Worm (Caenorhabditis elegans): ENCODE measurements around the gene C05B5.5.

Gene C05B5.5

ce11 chrIII:10006734-10007348 lies 5.7 kb downstream of the C05B5.5 start, which contains the start of gene C05B5.8:
Gene C05B5.8, minus strand, starts transcription at chrIII:10006784.
- TF ChIP-seq ztf-1 (GFP tag; conservative IDR thresholded peaks at IDR 0.05) (no peak), gmeb-1 (tag; optimal IDR thresholded peaks at IDR 0.05) (no peak), nhr-23 (tag; optimal IDR thresholded peaks at IDR 0.05) (no peak), ZK546.5 (tag; optimal IDR thresholded peaks at IDR 0.05) (no peak), lin-39 (tag; optimal IDR thresholded peaks at IDR 0.05) (no peak), unc-39 (tag; optimal IDR thresholded peaks at IDR 0.05) (no peak), blmp-1 (tag; optimal IDR thresholded peaks at IDR 0.05; ENCODE audit: insufficient read depth) (peak; percentile 31), fos-1 (tag; optimal IDR thresholded peaks at IDR 0.05) (peak; percentile 55), unc-62 (GFP tag; optimal IDR thresholded peaks at IDR 0.05) (no peak), unc-55 (GFP tag; optimal IDR thresholded peaks at IDR 0.05) (no peak), crh-2 (tag; optimal IDR thresholded peaks at IDR 0.05) (no peak), elt-1 (tag; optimal IDR thresholded peaks at IDR 0.05) (no peak), lin-13 (GFP tag; optimal IDR thresholded peaks at IDR 0.05) (no peak), aly-2 (tag; optimal IDR thresholded peaks at IDR 0.05) (no peak), Y55F3AM.14 (GFP tag; optimal IDR thresholded peaks at IDR 0.05) (no peak), F13H6.1 (tag; optimal IDR thresholded peaks at IDR 0.05) (no peak), nhr-10 (tag; optimal IDR thresholded peaks at IDR 0.05) (no peak), mdl-1 (tag; optimal IDR thresholded peaks at IDR 0.05) (no peak), sma-3 (GFP tag; optimal IDR thresholded peaks at IDR 0.05) (peak; percentile 76), ceh-16 (tag; optimal IDR thresholded peaks at IDR 0.05) (peak; percentile 6), elt-3 (tag; optimal IDR thresholded peaks at IDR 0.05) (no peak), dmd-4 (tag; optimal IDR thresholded peaks at IDR 0.05) (no peak), sem-4 (tag; optimal IDR thresholded peaks at IDR 0.05) (no peak), egl-27 (tag; optimal IDR thresholded peaks at IDR 0.05) (no peak), zag-1 (tag; optimal IDR thresholded peaks at IDR 0.05) (no peak), ztf-4 (tag; optimal IDR thresholded peaks at IDR 0.05) (no peak), nhr-6 (tag; optimal IDR thresholded peaks at IDR 0.05) (no peak), nhr-21 (tag; optimal IDR thresholded peaks at IDR 0.05) (peak; percentile 46), lsy-2 (tag; optimal IDR thresholded peaks at IDR 0.05) (no peak), ztf-11 (tag; optimal IDR thresholded peaks at IDR 0.05) (no peak), skn-1 (tag; optimal IDR thresholded peaks at IDR 0.05) (no peak), nhr-25 (tag; optimal IDR thresholded peaks at IDR 0.05) (peak; percentile 86), peb-1 (tag; optimal IDR thresholded peaks at IDR 0.05) (no peak), ama-1 (optimal IDR thresholded peaks at IDR 0.05) (no peak), nhr-11 (tag; optimal IDR thresholded peaks at IDR 0.05) (no peak), R02D3.7 (tag; optimal IDR thresholded peaks at IDR 0.05) (no peak), mbf-1 (tag; optimal IDR thresholded peaks at IDR 0.05) (no peak), snpc-4 (tag; optimal IDR thresholded peaks at IDR 0.05) (no peak), C34F6.9 (tag; optimal IDR thresholded peaks at IDR 0.05) (no peak), alr-1 (tag; optimal IDR thresholded peaks at IDR 0.05) (no peak), lin-11 (tag; optimal IDR thresholded peaks at IDR 0.05) (no peak), sma-9 (GFP tag; optimal IDR thresholded peaks at IDR 0.05) (peak; percentile 33), sma-9 (tag; optimal IDR thresholded peaks at IDR 0.05) (no peak), nhr-77 (tag; optimal IDR thresholded peaks at IDR 0.05) (no peak), nhr-129 (tag; optimal IDR thresholded peaks at IDR 0.05) (peak; percentile 54), mab-5 (tag; optimal IDR thresholded peaks at IDR 0.05) (no peak), nhr-12 (tag; optimal IDR thresholded peaks at IDR 0.05) (no peak), ceh-82 (tag; optimal IDR thresholded peaks at IDR 0.05) (no peak), nhr-237 (tag; optimal IDR thresholded peaks at IDR 0.05) (no peak)

Data from whole organism, L2 larva.